Fruit fly (Drosophila melanogaster) whole organism, adult: ENCODE results near the gene CG13369.

ENCODE experiments used
- CG11617 ChIP-seq: fragments of 200-800 bp; sonication (Bioruptor generic); optimal IDR thresholded peaks from 2 replicates; lab custom pipeline; 2017; ENCODE audit warnings: mild to moderate bottlenecking, missing biosample characterization, missing genetic modification reagents, missing genetic modification characterization
- CG12768 ChIP-seq: fragments of 200-800 bp; sonication (Bioruptor generic); optimal IDR thresholded peaks from 2 replicates; lab custom pipeline; 2017; ENCODE audit warnings: missing biosample characterization, missing genetic modification characterization, mild to moderate bottlenecking, moderate library complexity, missing genetic modification reagents
- CG14711 ChIP-seq: fragments of 200-800 bp; sonication (Bioruptor generic); optimal IDR thresholded peaks from 2 replicates; lab custom pipeline; 2018; ENCODE audit warnings: missing biosample characterization, mild to moderate bottlenecking, missing genetic modification characterization, moderate library complexity
- CG1620 ChIP-seq: fragments of 200-800 bp; sonication (Bioruptor generic); optimal IDR thresholded peaks from 2 replicates; lab custom pipeline; 2016; ENCODE audit warnings: missing biosample characterization, missing genetic modification characterization
- CG33017 ChIP-seq: fragments of 200-800 bp; sonication (Bioruptor generic); optimal IDR thresholded peaks from 2 replicates; lab custom pipeline; 2018; ENCODE audit warnings: missing biosample characterization, mild to moderate bottlenecking, missing genetic modification characterization, moderate library complexity
- CG5204 ChIP-seq: fragments of 200-800 bp; sonication (Bioruptor generic); optimal IDR thresholded peaks from 2 replicates; lab custom pipeline; 2016; ENCODE audit warnings: missing biosample characterization, missing genetic modification characterization
- CG7045 ChIP-seq: fragments of 200-800 bp; sonication (Bioruptor generic); optimal IDR thresholded peaks from 2 replicates; lab custom pipeline; 2017; ENCODE audit warnings: missing biosample characterization, mild to moderate bottlenecking, missing genetic modification characterization
- CG7101 ChIP-seq: fragments of 200-800 bp; sonication (Bioruptor generic); optimal IDR thresholded peaks from 2 replicates; lab custom pipeline; 2018; ENCODE audit warnings: missing biosample characterization, mild to moderate bottlenecking, missing genetic modification characterization, moderate library complexity
- Clk ChIP-seq: fragments of 200-800 bp; sonication (Bioruptor generic); optimal IDR thresholded peaks from 2 replicates; lab custom pipeline; 2017; ENCODE audit warnings: missing biosample characterization, missing genetic modification characterization
- Crg-1 ChIP-seq: fragments of 200-800 bp; sonication (Bioruptor generic); optimal IDR thresholded peaks from 2 replicates; lab custom pipeline; 2016; ENCODE audit warnings: missing biosample characterization, missing genetic modification characterization
- Hr96 ChIP-seq: fragments of 200-800 bp; sonication (Bioruptor generic); optimal IDR thresholded peaks from 2 replicates; lab custom pipeline; 2016; ENCODE audit warnings: missing biosample characterization, missing genetic modification characterization
- Mnt ChIP-seq: fragments of 200-800 bp; sonication (Bioruptor generic); optimal IDR thresholded peaks from 2 replicates; lab custom pipeline; 2016; ENCODE audit warnings: missing biosample characterization, mild to moderate bottlenecking, missing genetic modification characterization
- bab1 ChIP-seq: fragments of 200-800 bp; sonication (Bioruptor generic); optimal IDR thresholded peaks from 3 replicates; lab custom pipeline; 2019; ENCODE audit warnings: missing biosample characterization, mild to moderate bottlenecking, missing genetic modification characterization, moderate library complexity
- cic ChIP-seq: fragments of 200-800 bp; sonication (Bioruptor generic); optimal IDR thresholded peaks from 2 replicates; lab custom pipeline; 2017; ENCODE audit warnings: missing biosample characterization, mild to moderate bottlenecking, missing genetic modification characterization, moderate library complexity
- cnc ChIP-seq, 2 experiments: fragments of >200 bp; optimal IDR thresholded peaks; 2 replicates each; lab custom pipeline; 2017
- kay ChIP-seq: fragments of 200-800 bp; sonication (Bioruptor generic); peaks from one replicate; lab custom pipeline; 2016; ENCODE audit warnings: missing biosample characterization, missing genetic modification characterization, borderline replicate concordance
- ovo ChIP-seq: fragments of 200-800 bp; sonication (Bioruptor generic); optimal IDR thresholded peaks from 2 replicates; lab custom pipeline; 2016; ENCODE audit warnings: missing biosample characterization, missing genetic modification characterization
- pad ChIP-seq: fragments of 200-800 bp; sonication (Bioruptor generic); optimal IDR thresholded peaks from 3 replicates; lab custom pipeline; 2017; ENCODE audit warnings: missing biosample characterization, missing genetic modification characterization, mild to moderate bottlenecking, moderate library complexity, missing genetic modification reagents
- tj ChIP-seq: fragments of 200-800 bp; sonication (Bioruptor generic); optimal IDR thresholded peaks from 3 replicates; lab custom pipeline; 2017; ENCODE audit warnings: missing biosample characterization, mild to moderate bottlenecking, missing genetic modification characterization, moderate library complexity
- toe ChIP-seq: fragments of 200-800 bp; sonication (Bioruptor generic); optimal IDR thresholded peaks from 2 replicates; lab custom pipeline; 2016; ENCODE audit warnings: missing biosample characterization, missing genetic modification characterization

The CG13369 gene

DNA sequence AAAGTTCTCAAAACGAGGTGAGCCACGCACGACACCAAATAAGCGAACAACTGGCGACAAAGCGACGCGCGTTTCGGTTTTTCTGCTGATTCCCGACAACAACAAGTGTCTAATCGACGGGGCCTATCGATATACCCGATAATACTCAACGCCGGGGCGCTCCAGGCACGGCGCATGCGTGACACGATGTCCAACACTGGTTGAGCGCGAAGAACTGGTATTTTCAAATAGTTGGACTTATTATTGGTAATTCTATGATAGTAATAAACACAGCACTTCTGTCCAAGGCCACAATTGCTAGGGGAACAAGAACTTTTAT is 5.8 kb upstream of the CG13369 start:
- TF ChIP-seq CG11617 (GFP tag; lab: Kevin White, UChicago) (no peak), CG1620 (GFP tag; lab: Kevin White, UChicago) (peak; percentile 24), CG14711 (no peak), CG7045 (GFP tag; lab: Kevin White, UChicago) (no peak), Clk (GFP tag; lab: Kevin White, UChicago) (no peak), Mnt (GFP tag; lab: Kevin White, UChicago) (peak; percentile 2), CG12768 (GFP tag; lab: Kevin White, UChicago) (no peak), cnc (optimal IDR thresholded peaks at IDR 0.05; lab: Kevin White, UChicago) (no peak), tj (GFP tag; lab: Kevin White, UChicago) (peak; percentile 19), ovo (GFP tag; lab: Kevin White, UChicago) (no peak), pad (GFP tag; lab: Kevin White, UChicago) (no peak), Crg-1 (GFP tag; lab: Kevin White, UChicago) (peak; percentile 47), Hr96 (GFP tag; lab: Kevin White, UChicago) (no peak), kay (GFP tag; lab: Kevin White, UChicago) (no peak), toe (no peak), CG33017 (no peak), CG7101 (no peak), cic (GFP tag; lab: Kevin White, UChicago) (no peak), bab1 (GFP tag; lab: Kevin White, UChicago) (peak; percentile 28), CG5204 (no peak)

DNA sequence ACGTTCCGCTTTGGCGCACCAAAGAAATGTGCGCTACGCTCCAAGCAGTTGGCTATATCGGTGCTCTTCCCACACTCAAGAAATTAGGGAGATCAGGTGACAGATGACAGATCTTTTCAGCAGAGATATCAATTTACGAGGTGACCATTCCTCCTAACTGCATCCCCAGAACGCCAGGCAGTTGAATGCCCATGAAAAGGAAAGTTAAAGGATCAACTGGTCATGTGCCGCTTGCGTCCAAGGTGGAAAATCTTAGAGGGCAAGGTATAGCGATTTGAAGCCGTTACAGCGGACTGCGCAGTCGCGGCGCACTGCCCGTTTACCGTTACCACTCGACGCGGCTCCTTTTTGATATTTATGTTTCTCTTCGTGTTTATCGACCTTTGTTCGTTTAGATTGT is 4.7 kb upstream of the CG13369 start:
- TF ChIP-seq bab1 (GFP tag; lab: Kevin White, UChicago): peak; percentile 27
- no peak for TF ChIP-seq CG1620 (GFP tag; lab: Kevin White, UChicago)
- peak; percentile 66 for TF ChIP-seq ovo (GFP tag; lab: Kevin White, UChicago)

DNA sequence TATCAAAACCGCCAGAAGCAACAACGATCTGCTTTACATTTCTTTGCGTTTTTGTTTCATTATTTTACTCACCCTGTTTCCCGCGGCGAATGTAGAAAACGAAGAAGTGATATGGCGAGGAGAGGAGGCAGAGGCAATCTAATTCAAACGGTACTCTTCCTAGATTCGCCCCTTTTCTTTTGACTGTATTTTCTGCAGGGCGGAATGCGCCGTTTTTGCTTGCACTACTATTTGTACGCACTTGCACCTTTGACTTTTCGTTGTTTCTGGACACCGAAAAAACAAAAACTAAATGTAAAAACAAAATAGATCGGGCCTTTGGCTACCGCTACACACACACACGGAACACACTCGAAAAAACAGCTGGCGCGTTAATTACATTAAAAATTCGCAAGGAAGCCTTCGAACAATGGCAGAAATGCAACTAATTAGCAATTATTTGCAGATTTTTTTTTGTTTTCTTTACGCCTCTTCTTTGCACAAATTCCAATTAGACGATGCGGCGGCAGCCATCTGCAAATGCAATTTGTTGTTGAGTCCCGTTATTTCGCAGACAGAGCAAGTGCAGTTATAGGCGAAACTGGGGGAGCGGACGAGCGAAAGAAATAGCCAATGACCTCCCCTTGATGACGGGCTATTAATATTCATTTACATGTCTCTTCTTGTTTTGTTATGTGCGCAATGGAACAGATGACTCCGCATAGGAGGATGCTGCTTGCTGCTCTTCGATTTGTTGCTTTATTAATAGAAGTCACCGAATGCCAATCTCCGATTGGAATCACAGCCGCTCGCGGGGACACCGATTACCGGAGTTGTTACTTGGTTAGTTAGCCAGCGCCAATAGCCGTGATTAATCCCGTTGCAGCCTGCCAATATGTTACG is 3.8 kb upstream of the CG13369 start:
- no peak for TF ChIP-seq Crg-1 (GFP tag; lab: Kevin White, UChicago)
- no peak for TF ChIP-seq Hr96 (GFP tag; lab: Kevin White, UChicago)
- no peak for TF ChIP-seq CG7045 (GFP tag; lab: Kevin White, UChicago)
- no peak for TF ChIP-seq CG12768 (GFP tag; lab: Kevin White, UChicago)
- no peak for TF ChIP-seq bab1 (GFP tag; lab: Kevin White, UChicago)
- TF ChIP-seq tj (GFP tag; lab: Kevin White, UChicago): no peak
- TF ChIP-seq pad (GFP tag; lab: Kevin White, UChicago): peak; percentile 94
- TF ChIP-seq Clk (GFP tag; lab: Kevin White, UChicago): no peak
- no peak for TF ChIP-seq cnc (optimal IDR thresholded peaks at IDR 0.05; lab: Kevin White, UChicago)
- TF ChIP-seq toe: no peak
- TF ChIP-seq cic (GFP tag; lab: Kevin White, UChicago): no peak
- TF ChIP-seq CG1620 (GFP tag; lab: Kevin White, UChicago): no peak
- no peak for TF ChIP-seq CG5204
- TF ChIP-seq ovo (GFP tag; lab: Kevin White, UChicago): peak; percentile 82

DNA sequence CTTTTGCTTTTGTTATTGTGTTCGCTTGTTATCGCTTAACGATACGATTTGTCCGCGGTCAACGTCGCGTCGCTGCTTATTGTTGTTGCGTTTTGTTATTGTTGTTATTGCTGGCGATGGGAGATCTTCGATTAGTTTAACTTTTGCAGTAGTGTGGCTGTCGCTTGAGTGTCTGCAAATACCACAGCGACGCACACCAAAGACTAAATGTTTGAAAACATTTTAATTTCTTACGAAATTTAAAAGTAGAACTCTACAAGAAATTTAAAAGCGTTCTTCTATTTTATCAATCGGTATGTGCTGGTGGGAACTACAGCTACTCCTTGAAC is 3.2 kb upstream of the CG13369 start, which contains the start of gene spdi:
Gene spdi, minus strand, starts transcription at position 94 of the 329 bp plus-strand sequence.
- TF ChIP-seq bab1 (GFP tag; lab: Kevin White, UChicago) (peak; percentile 50), Mnt (GFP tag; lab: Kevin White, UChicago) (no peak), ovo (GFP tag; lab: Kevin White, UChicago) (no peak), tj (GFP tag; lab: Kevin White, UChicago) (peak; percentile 6), CG7101 (no peak), CG7045 (GFP tag; lab: Kevin White, UChicago) (no peak)

DNA sequence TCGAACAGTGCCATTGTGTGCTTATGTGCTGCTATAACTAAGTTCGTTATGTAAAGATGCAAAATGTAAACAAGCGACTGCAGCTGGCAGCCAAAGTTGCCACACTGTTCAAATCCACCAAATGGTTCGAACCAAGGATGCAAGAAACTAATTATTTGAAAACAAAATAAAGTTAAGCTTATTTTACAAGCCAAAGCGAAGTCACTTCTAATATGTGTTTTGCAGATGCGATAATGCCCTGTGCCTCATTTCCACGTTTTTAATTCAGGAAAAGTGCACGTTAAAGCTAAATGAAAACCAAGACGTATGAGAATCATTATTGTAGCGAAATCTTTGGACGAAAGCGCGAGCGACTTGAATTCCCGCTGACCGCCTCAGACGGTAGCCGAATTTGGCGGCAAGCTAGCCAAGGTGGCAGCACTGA is 2.1 kb upstream of the CG13369 start, which contains the start of the genes CG13365 and Vsp37A:
Gene CG13365, minus strand, starts transcription at position 84 of the 424 bp plus-strand sequence.
Gene Vsp37A, plus strand, starts transcription at position 399 of the 424 bp plus-strand sequence.
- TF ChIP-seq pad (GFP tag; lab: Kevin White, UChicago): peak; percentile 38
- TF ChIP-seq ovo (GFP tag; lab: Kevin White, UChicago): peak; percentile 60
- TF ChIP-seq CG7101: peak; percentile 49
- peak; percentile 69 for TF ChIP-seq toe
- TF ChIP-seq Hr96 (GFP tag; lab: Kevin White, UChicago): no peak
- no peak for TF ChIP-seq cic (GFP tag; lab: Kevin White, UChicago)
- TF ChIP-seq CG11617 (GFP tag; lab: Kevin White, UChicago): peak; percentile 78
- TF ChIP-seq Mnt (GFP tag; lab: Kevin White, UChicago): peak; percentile 71
- TF ChIP-seq CG5204: no peak
- TF ChIP-seq CG12768 (GFP tag; lab: Kevin White, UChicago): peak; percentile 1
- peak; percentile 83 for TF ChIP-seq CG1620 (GFP tag; lab: Kevin White, UChicago)
- TF ChIP-seq CG14711: peak; percentile 15
- peak; percentile 41 for TF ChIP-seq tj (GFP tag; lab: Kevin White, UChicago)
- no peak for TF ChIP-seq CG33017
- TF ChIP-seq cnc (optimal IDR thresholded peaks at IDR 0.05; lab: Kevin White, UChicago): no peak
- TF ChIP-seq CG7045 (GFP tag; lab: Kevin White, UChicago): peak; percentile 48
- TF ChIP-seq Crg-1 (GFP tag; lab: Kevin White, UChicago): peak; percentile 69
- TF ChIP-seq Clk (GFP tag; lab: Kevin White, UChicago): no peak
- TF ChIP-seq kay (GFP tag; lab: Kevin White, UChicago): no peak
- TF ChIP-seq bab1 (GFP tag; lab: Kevin White, UChicago): peak; percentile 47
